Worm (Caenorhabditis elegans): ENCODE data around the gene F55E10.2.

ce11 chrX:8323371-8323770 lies 17.1 kb upstream of the F55E10.2 start, which contains the start of gene R09F10.1:
- TF ChIP-seq unc-62 (GFP tag; optimal IDR thresholded peaks at IDR 0.05): no peak
- TF ChIP-seq lsy-2 (tag; optimal IDR thresholded peaks at IDR 0.05): no peak
- no peak for TF ChIP-seq mab-5 (tag; optimal IDR thresholded peaks at IDR 0.05)
- no peak for TF ChIP-seq snpc-4 (tag; optimal IDR thresholded peaks at IDR 0.05)
- no peak for TF ChIP-seq nhr-237 (tag; optimal IDR thresholded peaks at IDR 0.05)
- no peak for TF ChIP-seq sem-2 (GFP tag; optimal IDR thresholded peaks at IDR 0.05)
- no peak for TF ChIP-seq unc-39 (tag; optimal IDR thresholded peaks at IDR 0.05)
- TF ChIP-seq elt-3 (tag; optimal IDR thresholded peaks at IDR 0.05): no peak
- TF ChIP-seq nhr-12 (tag; optimal IDR thresholded peaks at IDR 0.05): no peak
- no peak for TF ChIP-seq M03D4.4 (tag; optimal IDR thresholded peaks at IDR 0.05)
- no peak for TF ChIP-seq mls-2 (tag; optimal IDR thresholded peaks at IDR 0.05)
- no peak for TF ChIP-seq lin-13 (tag; optimal IDR thresholded peaks at IDR 0.05)
- TF ChIP-seq pha-4 (tag; optimal IDR thresholded peaks at IDR 0.05): no peak

All from whole organism, mixed stage, embryonic.